Fruit fly (Drosophila melanogaster): ENCODE data around the gene CG42819.

The CG42819 gene

DNA sequence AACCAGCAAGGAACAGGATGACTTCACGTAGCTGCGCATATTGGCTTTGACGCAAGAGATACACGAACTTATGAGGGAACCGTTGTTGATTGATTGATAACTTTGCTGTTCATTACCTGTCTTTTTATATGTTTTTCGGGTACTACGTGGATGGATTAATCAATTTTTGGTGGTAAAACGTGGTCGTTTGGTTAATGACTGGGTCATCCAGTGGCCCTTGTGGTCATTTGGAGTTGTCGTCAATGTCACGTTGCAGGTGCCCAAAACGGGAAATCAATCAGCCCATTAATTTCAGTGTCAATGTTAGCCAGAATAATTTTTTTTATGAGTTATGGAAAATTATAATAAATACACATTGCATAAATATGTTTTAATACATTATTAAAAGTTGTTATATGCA, at the start of gene CG42819:
TSS of gene CG42819 (minus strand) at position 101 of the 400 bp plus-strand sequence.
- no peak for TF ChIP-seq noc (tag; optimal IDR thresholded peaks at IDR 0.05)

dm6 chr2L:8438052-8438451, 48.9 kb upstream of the CG42819 start, which contains the start of gene mus201:
TSS of gene mus201 (plus strand) at chr2L:8438169.
- TF ChIP-seq noc (tag; optimal IDR thresholded peaks at IDR 0.05) = no peak

dm6 chr2L:8437176-8437575, 48.0 kb upstream of the CG42819 start, which contains the start of the genes D12 and Chrac-14:
TSS of gene D12 (minus strand) at chr2L:8437365.
TSS of gene Chrac-14 (plus strand) at chr2L:8437405.
- no peak for TF ChIP-seq noc (tag; optimal IDR thresholded peaks at IDR 0.05)

- TF ChIP-seq noc (tag; optimal IDR thresholded peaks at IDR 0.05) = no peak
These were observed 44.4 kb upstream of the CG42819 start, which contains the start of gene grk for dm6 chr2L:8433512-8433911. TSS of gene grk (minus strand) at chr2L:8433598.

- TF ChIP-seq noc (tag; optimal IDR thresholded peaks at IDR 0.05) = no peak
These were observed 43.0 kb upstream of the CG42819 start for dm6 chr2L:8432130-8432529.

- no peak for TF ChIP-seq noc (tag; optimal IDR thresholded peaks at IDR 0.05)
These were observed 37.7 kb upstream of the CG42819 start for dm6 chr2L:8426801-8427200.

- TF ChIP-seq noc (tag; optimal IDR thresholded peaks at IDR 0.05) = no peak
These were observed 37.0 kb upstream of the CG42819 start for dm6 chr2L:8425962-8426759.

DNA sequence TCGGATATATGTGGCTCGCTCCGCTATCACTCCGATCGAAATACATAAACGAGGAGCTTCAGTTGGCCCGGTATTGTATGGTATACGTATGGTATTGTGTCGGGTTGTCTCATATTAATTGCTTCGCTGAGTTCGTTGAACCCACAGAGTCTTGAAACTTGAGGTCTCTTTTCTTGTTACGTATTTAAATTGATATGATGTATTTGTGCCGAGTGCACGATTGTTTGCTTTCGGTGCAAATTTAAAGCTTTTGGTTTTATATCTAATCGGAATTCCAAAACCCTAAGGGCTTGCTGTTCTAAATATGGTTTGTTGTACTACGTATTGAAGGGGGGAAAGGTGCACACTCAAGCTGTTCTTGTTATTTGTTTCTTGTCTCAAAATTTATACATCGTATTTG, 36.1 kb upstream of the CG42819 start:
- TF ChIP-seq noc (tag; optimal IDR thresholded peaks at IDR 0.05) = no peak

- no peak for TF ChIP-seq noc (tag; optimal IDR thresholded peaks at IDR 0.05)
These were observed 35.6 kb upstream of the CG42819 start for dm6 chr2L:8424662-8425208.

DNA sequence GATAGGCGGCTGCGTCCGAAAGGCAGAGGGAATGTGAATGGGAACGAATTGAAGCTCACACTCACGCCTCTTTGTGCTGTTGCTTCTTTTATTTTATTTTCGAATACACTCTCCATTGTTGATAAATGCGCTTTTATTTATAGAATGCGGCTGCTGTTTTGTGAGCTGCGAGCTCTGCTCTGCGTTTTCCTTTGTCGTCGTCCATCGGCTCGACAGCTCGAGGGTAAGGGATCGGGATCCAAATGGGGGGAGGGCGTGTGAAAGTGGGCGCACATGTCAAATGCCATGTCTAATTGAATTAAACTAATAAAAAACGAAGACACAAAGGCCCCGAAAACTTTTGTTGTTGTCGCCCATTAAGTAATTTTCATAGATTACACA, 34.9 kb upstream of the CG42819 start:
- TF ChIP-seq noc (tag; optimal IDR thresholded peaks at IDR 0.05) = no peak

DNA sequence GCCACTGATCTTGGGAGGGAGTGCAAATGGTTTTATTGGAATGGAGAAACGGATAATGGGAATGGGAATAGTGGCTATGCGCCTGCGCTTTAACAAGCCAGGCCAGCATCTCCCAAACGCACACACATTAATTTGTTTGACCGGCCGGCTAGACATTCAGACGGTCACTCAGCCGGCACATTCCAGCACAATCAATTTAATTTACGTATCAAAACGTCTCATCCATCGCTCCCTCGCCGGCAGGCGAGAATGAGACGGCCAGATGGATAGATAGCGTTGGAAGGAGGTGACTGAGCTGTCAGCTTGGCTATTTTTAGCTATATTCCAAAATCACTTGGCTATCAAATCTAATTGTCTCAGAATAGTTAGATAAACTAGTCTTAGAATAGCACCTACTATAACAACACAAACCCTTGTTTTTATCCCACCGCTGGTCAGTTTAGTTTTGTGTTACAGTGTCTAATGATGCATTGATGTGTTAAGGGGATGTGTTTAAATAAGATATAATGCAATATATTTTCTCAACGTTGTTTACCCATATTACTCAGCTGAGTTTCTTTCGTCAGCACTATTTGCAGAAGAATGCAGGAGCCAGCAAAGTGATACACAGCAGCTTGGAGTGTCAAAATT, 34.4 kb upstream of the CG42819 start:
- TF ChIP-seq noc (tag; optimal IDR thresholded peaks at IDR 0.05) = no peak

DNA sequence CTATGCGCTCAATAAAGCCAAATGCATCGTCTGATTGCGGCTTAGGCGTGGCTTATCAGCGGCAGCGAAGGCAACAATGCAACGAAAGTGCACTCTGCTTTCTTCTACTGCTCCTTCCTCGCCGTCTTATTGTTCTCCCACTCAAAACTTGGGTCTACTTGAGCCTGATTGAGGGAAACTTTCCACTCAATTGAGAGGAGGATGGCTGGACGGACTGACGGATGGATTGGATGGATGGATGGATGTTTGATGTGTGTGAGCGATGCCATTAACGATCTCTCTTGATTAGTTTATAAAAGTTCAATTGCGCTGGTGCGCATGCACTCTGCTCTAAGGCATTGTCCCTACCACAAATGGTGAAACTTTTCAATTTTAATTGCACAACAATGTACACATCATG, 33.9 kb upstream of the CG42819 start:
- TF ChIP-seq noc (tag; optimal IDR thresholded peaks at IDR 0.05) = no peak

dm6 chr2L:8421717-8422116, 32.6 kb upstream of the CG42819 start:
- no peak for TF ChIP-seq noc (tag; optimal IDR thresholded peaks at IDR 0.05)

DNA sequence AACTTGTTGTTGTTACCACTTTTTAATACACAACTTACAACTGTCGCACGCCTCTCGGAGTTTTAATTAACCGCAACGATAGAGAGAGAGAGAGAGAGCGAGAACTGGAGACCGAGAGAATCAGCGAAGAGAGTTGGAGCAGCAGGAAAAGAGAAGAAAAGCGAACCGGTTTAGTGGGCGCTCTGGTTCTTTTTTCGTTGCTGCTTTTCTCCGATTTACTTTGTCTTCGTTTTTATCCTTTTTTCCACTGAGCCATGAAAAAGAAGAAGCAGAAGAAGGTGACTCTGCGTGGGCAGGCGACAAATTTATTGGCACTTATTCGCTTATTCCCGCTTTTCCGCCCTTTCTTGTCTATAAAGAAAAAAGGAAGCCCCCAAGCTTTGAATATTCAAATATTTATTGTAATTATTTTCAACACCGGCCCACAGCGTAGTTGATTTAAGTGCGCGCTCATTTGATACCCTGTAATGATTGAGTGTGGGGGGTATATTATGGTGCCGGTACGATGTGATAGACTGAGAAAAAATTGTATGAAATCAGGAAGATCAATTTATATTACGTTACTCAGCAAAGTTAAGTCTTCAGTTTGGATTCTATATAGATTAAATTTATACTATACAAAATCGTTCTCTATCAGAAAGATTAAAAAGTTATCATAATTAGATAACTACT, 31.3 kb upstream of the CG42819 start:
- no peak for TF ChIP-seq noc (tag; optimal IDR thresholded peaks at IDR 0.05)

dm6 chr2L:8419382-8419940, 30.3 kb upstream of the CG42819 start:
- no peak for TF ChIP-seq noc (tag; optimal IDR thresholded peaks at IDR 0.05)
